Worm (Caenorhabditis elegans) whole organism, L2 larva: ENCODE measurements around the gene K04D7.6.
A peak's percentile ranks its signal among the peaks of the same experiment; 100 is the strongest.

Experiments
- C34F6.9 ChIP-seq: fragments of 150-350 bp; optimal IDR thresholded peaks from 2 replicates; lab custom pipeline; 2014; ENCODE audit warnings: missing biosample characterization, missing genetic modification characterization
- F13H6.1 ChIP-seq: sonication (generic microtip); optimal IDR thresholded peaks from 2 replicates; lab custom pipeline; 2016; ENCODE audit warnings: missing genetic modification characterization, missing compliant biosample characterization
- alr-1 ChIP-seq: fragments of 150-350 bp; optimal IDR thresholded peaks from 2 replicates; lab custom pipeline; 2014; ENCODE audit warnings: missing biosample characterization, missing genetic modification characterization
- aly-2 ChIP-seq: fragments of 150-350 bp; optimal IDR thresholded peaks from 2 replicates; lab custom pipeline; 2014; ENCODE audit warnings: missing biosample characterization, missing genetic modification characterization
- ama-1 ChIP-seq: fragments of 150-350 bp; optimal IDR thresholded peaks from 2 replicates; lab custom pipeline; 2018; ENCODE audit warnings: inconsistent platforms
- blmp-1 ChIP-seq: sonication (generic microtip); optimal IDR thresholded peaks from 2 replicates; lab custom pipeline; 2017; ENCODE audit warnings: missing genetic modification characterization, mild to moderate bottlenecking, missing compliant biosample characterization, antibody characterized with exemption, moderate library complexity; ENCODE audit not compliant: insufficient read depth
- crh-2 ChIP-seq: sonication (generic microtip); optimal IDR thresholded peaks from 2 replicates; lab custom pipeline; 2017; ENCODE audit warnings: missing biosample characterization, missing genetic modification characterization
- egl-27 ChIP-seq: sonication (generic microtip); optimal IDR thresholded peaks from 3 replicates; lab custom pipeline; 2017; ENCODE audit warnings: missing biosample characterization, missing genetic modification reagents, missing genetic modification characterization
- elt-1 ChIP-seq: fragments of 150-350 bp; optimal IDR thresholded peaks from 2 replicates; lab custom pipeline; 2014; ENCODE audit warnings: missing biosample characterization, missing genetic modification characterization
- elt-3 ChIP-seq: sonication (generic microtip); optimal IDR thresholded peaks from 2 replicates; lab custom pipeline; 2017; ENCODE audit warnings: missing biosample characterization, missing genetic modification characterization
- lin-13 ChIP-seq: fragments of 150-350 bp; optimal IDR thresholded peaks from 2 replicates; lab custom pipeline; 2014; ENCODE audit warnings: missing biosample characterization, missing genetic modification reagents, missing genetic modification characterization
- lin-39 ChIP-seq: fragments of 150-350 bp; optimal IDR thresholded peaks from 2 replicates; lab custom pipeline; 2014; ENCODE audit warnings: missing biosample characterization, missing genetic modification reagents, missing genetic modification characterization
- lsy-2 ChIP-seq, 2 experiments: fragments of 150-350 bp in 1 of 2; sonication (generic microtip) in 1 of 2; optimal IDR thresholded peaks; 2 replicates each; lab custom pipeline; 2014 to 2017; ENCODE audit warnings: missing biosample characterization in 2 of 2, missing genetic modification characterization in 2 of 2
- mab-5 ChIP-seq: fragments of 150-350 bp; optimal IDR thresholded peaks from 2 replicates; lab custom pipeline; 2014; ENCODE audit warnings: missing biosample characterization, missing genetic modification characterization
- mdl-1 ChIP-seq, 2 experiments: fragments of 150-350 bp in 1 of 2; sonication (generic microtip) in 1 of 2; optimal IDR thresholded peaks; 2 replicates each; lab custom pipeline; 2017; ENCODE audit warnings: missing biosample characterization in 2 of 2, missing genetic modification characterization in 2 of 2
- nhr-10 ChIP-seq: sonication (generic microtip); optimal IDR thresholded peaks from 2 replicates; lab custom pipeline; 2017; ENCODE audit warnings: missing biosample characterization, missing genetic modification characterization
- nhr-12 ChIP-seq: fragments of 150-350 bp; optimal IDR thresholded peaks from 2 replicates; lab custom pipeline; 2014; ENCODE audit warnings: missing biosample characterization, missing genetic modification characterization
- nhr-21 ChIP-seq: fragments of 150-350 bp; optimal IDR thresholded peaks from 2 replicates; lab custom pipeline; 2014; ENCODE audit warnings: missing biosample characterization, missing genetic modification characterization
- nhr-6 ChIP-seq: fragments of 150-350 bp; optimal IDR thresholded peaks from 2 replicates; lab custom pipeline; 2014; ENCODE audit warnings: missing biosample characterization, missing genetic modification characterization
- nhr-77 ChIP-seq: fragments of 150-350 bp; optimal IDR thresholded peaks from 2 replicates; lab custom pipeline; 2014; ENCODE audit warnings: missing biosample characterization, missing genetic modification characterization
- peb-1 ChIP-seq: fragments of 150-350 bp; optimal IDR thresholded peaks from 2 replicates; lab custom pipeline; 2014; ENCODE audit warnings: missing biosample characterization, missing genetic modification characterization
- sem-4 ChIP-seq: fragments of 150-350 bp; optimal IDR thresholded peaks from 2 replicates; lab custom pipeline; 2014; ENCODE audit warnings: missing biosample characterization, missing genetic modification reagents, missing genetic modification characterization
- skn-1 ChIP-seq: sonication (generic microtip); optimal IDR thresholded peaks from 2 replicates; lab custom pipeline; 2017; ENCODE audit warnings: missing biosample characterization, missing genetic modification characterization
- sma-3 ChIP-seq: sonication (generic microtip); optimal IDR thresholded peaks from 2 replicates; lab custom pipeline; 2016; ENCODE audit warnings: missing genetic modification reagents, missing genetic modification characterization, missing compliant biosample characterization
- sma-9 ChIP-seq, 2 experiments: fragments of 150-350 bp in 1 of 2; sonication (generic microtip) in 1 of 2; optimal IDR thresholded peaks; 2 replicates each; lab custom pipeline; 2014 to 2016; ENCODE audit warnings: missing genetic modification characterization in 2 of 2, mild to moderate bottlenecking in 1 of 2, missing biosample characterization in 1 of 2, missing compliant biosample characterization in 1 of 2, missing genetic modification reagents in 1 of 2, moderate library complexity in 1 of 2
- snpc-4 ChIP-seq: fragments of 150-350 bp; optimal IDR thresholded peaks from 2 replicates; lab custom pipeline; 2014; ENCODE audit warnings: missing biosample characterization, missing genetic modification characterization
- unc-62 ChIP-seq: fragments of 150-350 bp; optimal IDR thresholded peaks from 2 replicates; lab custom pipeline; 2014; ENCODE audit warnings: missing biosample characterization, missing genetic modification reagents, missing genetic modification characterization
- zag-1 ChIP-seq: fragments of 150-350 bp; optimal IDR thresholded peaks from 2 replicates; lab custom pipeline; 2014; ENCODE audit warnings: missing biosample characterization, missing genetic modification characterization
- ztf-1 ChIP-seq: fragments of 200-800 bp; sonication (Bioruptor generic); conservative IDR thresholded peaks from 2 replicates; pipeline ENCODE4 v1.3.6; 2022; ENCODE audit warnings: missing genetic modification characterization, missing compliant biosample characterization
- ztf-11 ChIP-seq: sonication (generic microtip); optimal IDR thresholded peaks from 2 replicates; lab custom pipeline; 2017; ENCODE audit warnings: missing biosample characterization, missing genetic modification characterization
- ztf-4 ChIP-seq: fragments of 150-350 bp; optimal IDR thresholded peaks from 2 replicates; lab custom pipeline; 2014; ENCODE audit warnings: missing biosample characterization, missing genetic modification characterization

K04D7.6 gene

DNA sequence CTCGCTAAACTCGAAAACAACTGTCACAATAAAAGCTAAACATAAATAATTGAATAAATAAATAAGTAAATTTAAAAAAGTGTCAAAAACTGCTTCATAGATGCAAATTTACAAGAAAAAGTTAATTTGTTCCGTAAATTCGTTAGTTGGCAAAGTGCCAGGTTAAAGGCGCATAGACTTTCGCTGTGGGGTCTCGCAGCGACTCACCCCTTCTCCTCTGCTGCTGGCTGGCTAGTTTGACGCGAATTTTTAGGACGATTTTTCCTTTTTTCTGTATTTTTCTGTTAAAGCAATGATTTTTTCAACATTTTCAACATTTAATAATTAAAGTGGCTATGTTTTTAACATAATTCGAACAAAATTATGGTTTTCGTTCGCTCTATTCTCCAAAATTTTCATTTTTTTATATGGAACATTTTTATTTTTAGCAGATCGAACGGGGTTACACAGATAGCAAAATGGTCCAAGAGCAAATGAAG is 29.8 kb downstream of the K04D7.6 start, which contains the start of gene rack-1 (continued):
- TF ChIP-seq blmp-1 (tag; lab: Kevin White, UChicago) (no peak), nhr-10 (no peak)
- TF ChIP-seq, all 48 proteins: peak for 15

DNA sequence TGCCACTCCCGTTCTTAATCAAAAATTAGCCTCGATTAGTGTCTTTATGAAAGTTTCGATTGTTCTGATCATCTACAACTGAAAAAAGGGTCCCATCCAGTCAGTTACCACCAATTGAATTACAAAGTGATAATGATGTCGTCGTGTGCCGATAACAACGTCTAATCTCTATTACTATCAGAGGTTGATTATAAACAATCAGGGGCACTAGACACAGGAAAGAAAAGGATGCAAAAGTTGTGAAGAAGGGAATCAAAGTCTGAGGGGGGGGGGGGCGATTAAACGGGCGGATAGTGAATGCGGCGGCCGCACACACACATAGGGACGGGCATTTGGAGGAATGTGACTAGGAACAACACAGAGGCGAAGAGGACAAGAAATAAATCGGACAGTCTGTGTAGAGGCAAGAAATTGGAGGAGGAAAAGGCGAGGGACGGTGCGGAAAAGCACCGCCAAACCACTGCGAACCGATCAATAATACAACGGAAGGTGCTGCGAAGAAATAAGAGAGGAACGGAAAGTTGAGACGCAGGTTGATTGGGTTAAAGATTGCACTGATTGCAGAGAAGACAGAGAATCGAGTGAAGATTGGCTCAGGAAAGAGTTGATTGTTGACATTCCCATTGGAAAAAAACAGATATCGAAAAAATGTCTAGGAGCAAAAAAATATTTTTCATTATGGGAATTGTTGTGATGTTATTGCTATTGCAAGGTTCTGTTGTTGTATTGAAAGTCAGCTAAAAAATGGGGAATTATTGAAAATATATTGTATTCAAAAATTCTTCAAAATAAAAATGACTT is 30.9 kb downstream of the K04D7.6 start:
- TF ChIP-seq ama-1 (lab: Kevin White, UChicago) (no peak), elt-3 (tag; lab: Kevin White, UChicago) (no peak), F13H6.1 (tag; lab: Kevin White, UChicago) (peak; percentile 4), lin-39 (tag; lab: Kevin White, UChicago) (no peak), nhr-77 (tag; lab: Kevin White, UChicago) (no peak), sem-4 (peak; percentile 12), sma-3 (GFP tag; lab: Kevin White, UChicago) (no peak), unc-62 (GFP tag; lab: Kevin White, UChicago) (no peak), ztf-1 (GFP tag; lab: Robert Waterston, UW) (no peak), ztf-4 (tag; lab: Kevin White, UChicago) (no peak), lin-13 (GFP tag; lab: Kevin White, UChicago) (no peak), C34F6.9 (tag; lab: Kevin White, UChicago) (peak; percentile 15), peb-1 (tag; lab: Kevin White, UChicago) (peak; percentile 42), nhr-12 (tag; lab: Kevin White, UChicago) (no peak), skn-1 (tag; lab: Kevin White, UChicago) (no peak), egl-27 (tag; lab: Kevin White, UChicago) (no peak), lsy-2 (tag; optimal IDR thresholded peaks at IDR 0.05; lab: Kevin White, UChicago) (peak in 1 of 2 experiments; percentile 16), alr-1 (no peak), nhr-10 (no peak), mdl-1 (tag; optimal IDR thresholded peaks at IDR 0.05; lab: Kevin White, UChicago) (no peak)
- TF ChIP-seq, all 48 proteins: peak for 5

DNA sequence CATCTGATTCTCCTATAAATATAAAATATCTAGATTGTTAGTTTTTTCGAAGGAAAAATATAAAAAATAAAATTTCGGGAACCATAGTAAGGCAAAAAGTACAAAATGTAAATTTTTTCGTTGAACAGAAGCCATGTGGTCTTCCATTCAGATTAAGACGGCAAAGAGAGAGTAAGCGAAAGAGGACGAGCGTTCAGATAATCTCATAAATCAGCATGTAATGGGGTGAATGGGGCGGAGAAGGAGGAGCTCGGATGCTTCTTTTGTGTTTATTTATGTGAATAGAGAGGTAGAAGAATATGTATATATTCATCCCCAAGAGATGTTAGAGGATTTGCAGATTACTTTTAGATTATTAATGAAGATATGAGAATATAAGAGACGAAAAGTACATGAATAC is 31.8 kb downstream of the K04D7.6 start, which contains the start of gene pxf-1:
pxf-1 (minus strand) TSS at position 14 of the 400 bp plus-strand sequence.
- TF ChIP-seq lin-13 (GFP tag; lab: Kevin White, UChicago) (no peak), mab-5 (tag; lab: Kevin White, UChicago) (peak; percentile 39), nhr-21 (no peak), nhr-6 (tag; lab: Kevin White, UChicago) (no peak)

DNA sequence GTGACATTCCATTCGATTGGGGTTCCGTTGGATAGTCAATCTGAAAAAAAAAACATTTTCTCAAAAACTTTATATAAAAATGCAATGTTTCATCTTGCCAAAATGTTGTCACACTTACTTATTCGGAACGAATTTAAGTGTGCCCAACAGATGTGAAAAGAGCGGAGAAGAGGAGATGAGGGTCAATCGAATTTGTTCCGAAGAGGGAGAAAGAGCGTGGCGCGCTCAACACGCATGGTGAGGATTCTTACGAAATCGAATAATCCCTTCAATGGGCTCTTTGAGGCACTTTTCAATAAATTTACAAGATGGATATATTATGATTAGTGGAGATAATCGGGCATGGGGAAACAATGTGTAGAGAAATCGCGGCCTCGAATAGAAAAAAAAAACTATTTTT is 35.3 kb downstream of the K04D7.6 start:
- TF ChIP-seq zag-1 (tag; lab: Kevin White, UChicago) (peak; percentile 34), egl-27 (tag; lab: Kevin White, UChicago) (no peak)

DNA sequence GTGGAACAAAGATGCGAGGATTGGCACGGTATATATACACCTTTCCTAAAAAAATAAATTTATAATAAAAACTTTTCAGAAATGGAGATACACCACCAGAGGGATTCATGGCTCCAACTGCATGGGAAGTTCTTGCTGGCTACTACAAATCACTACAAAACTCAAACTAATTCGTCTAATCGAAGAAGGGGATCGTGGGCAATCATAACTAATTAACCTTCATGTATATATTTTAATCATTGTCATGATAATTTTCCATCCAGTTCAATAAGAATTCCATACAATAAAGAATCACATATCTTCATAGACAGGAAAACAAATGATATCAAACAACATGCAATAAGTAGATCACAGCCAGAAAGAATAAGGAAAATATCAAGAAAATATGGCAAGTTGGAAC is 42.0 kb downstream of the K04D7.6 start:
- TF ChIP-seq aly-2 (tag; lab: Kevin White, UChicago) (no peak), zag-1 (tag; lab: Kevin White, UChicago) (no peak), skn-1 (tag; lab: Kevin White, UChicago) (no peak), lin-13 (GFP tag; lab: Kevin White, UChicago) (no peak), mab-5 (tag; lab: Kevin White, UChicago) (no peak), ztf-11 (tag; lab: Kevin White, UChicago) (no peak), nhr-10 (no peak), elt-1 (tag; lab: Kevin White, UChicago) (no peak), sma-9 (GFP tag; optimal IDR thresholded peaks at IDR 0.05; lab: Kevin White, UChicago) (no peak), sma-9 (tag; optimal IDR thresholded peaks at IDR 0.05; lab: Kevin White, UChicago) (no peak), nhr-12 (tag; lab: Kevin White, UChicago) (no peak), F13H6.1 (tag; lab: Kevin White, UChicago) (no peak), mdl-1 (tag; optimal IDR thresholded peaks at IDR 0.05; lab: Kevin White, UChicago) (no peak), snpc-4 (tag; lab: Kevin White, UChicago) (no peak), crh-2 (tag; lab: Kevin White, UChicago) (no peak)
